Worm (Caenorhabditis elegans) whole organism, L2 larva: Measurements from ENCODE around the gene K08B5.1.

Experiments
- C34F6.9 ChIP-seq: fragments of 150-350 bp; optimal IDR thresholded peaks from 2 replicates; lab custom pipeline; 2014; ENCODE audit warnings: missing biosample characterization, missing genetic modification characterization
- F13H6.1 ChIP-seq: sonication (generic microtip); optimal IDR thresholded peaks from 2 replicates; lab custom pipeline; 2016; ENCODE audit warnings: missing genetic modification characterization, missing compliant biosample characterization
- R02D3.7 ChIP-seq: fragments of 150-350 bp; optimal IDR thresholded peaks from 2 replicates; lab custom pipeline; 2014; ENCODE audit warnings: missing biosample characterization, missing genetic modification characterization
- ZK546.5 ChIP-seq: sonication (generic microtip); optimal IDR thresholded peaks from 2 replicates; lab custom pipeline; 2017; ENCODE audit warnings: missing biosample characterization, missing genetic modification characterization
- alr-1 ChIP-seq: fragments of 150-350 bp; optimal IDR thresholded peaks from 2 replicates; lab custom pipeline; 2014; ENCODE audit warnings: missing biosample characterization, missing genetic modification characterization
- aly-2 ChIP-seq: fragments of 150-350 bp; optimal IDR thresholded peaks from 2 replicates; lab custom pipeline; 2014; ENCODE audit warnings: missing biosample characterization, missing genetic modification characterization
- ama-1 ChIP-seq: fragments of 150-350 bp; optimal IDR thresholded peaks from 2 replicates; lab custom pipeline; 2018; ENCODE audit warnings: inconsistent platforms
- blmp-1 ChIP-seq: sonication (generic microtip); optimal IDR thresholded peaks from 2 replicates; lab custom pipeline; 2017; ENCODE audit warnings: missing genetic modification characterization, mild to moderate bottlenecking, missing compliant biosample characterization, antibody characterized with exemption, moderate library complexity; ENCODE audit not compliant: insufficient read depth
- ceh-16 ChIP-seq: fragments of 150-350 bp; optimal IDR thresholded peaks from 2 replicates; lab custom pipeline; 2014; ENCODE audit warnings: missing biosample characterization, missing genetic modification characterization
- ceh-82 ChIP-seq: fragments of 150-350 bp; optimal IDR thresholded peaks from 2 replicates; lab custom pipeline; 2014; ENCODE audit warnings: missing biosample characterization, missing genetic modification characterization
- crh-2 ChIP-seq: sonication (generic microtip); optimal IDR thresholded peaks from 2 replicates; lab custom pipeline; 2017; ENCODE audit warnings: missing biosample characterization, missing genetic modification characterization
- dmd-4 ChIP-seq: sonication (generic microtip); optimal IDR thresholded peaks from 2 replicates; lab custom pipeline; 2017; ENCODE audit warnings: missing biosample characterization, missing genetic modification characterization
- egl-27 ChIP-seq: sonication (generic microtip); optimal IDR thresholded peaks from 3 replicates; lab custom pipeline; 2017; ENCODE audit warnings: missing biosample characterization, missing genetic modification reagents, missing genetic modification characterization
- elt-1 ChIP-seq: fragments of 150-350 bp; optimal IDR thresholded peaks from 2 replicates; lab custom pipeline; 2014; ENCODE audit warnings: missing biosample characterization, missing genetic modification characterization
- elt-3 ChIP-seq: sonication (generic microtip); optimal IDR thresholded peaks from 2 replicates; lab custom pipeline; 2017; ENCODE audit warnings: missing biosample characterization, missing genetic modification characterization
- fos-1 ChIP-seq: fragments of 150-350 bp; optimal IDR thresholded peaks from 2 replicates; lab custom pipeline; 2014; ENCODE audit warnings: missing biosample characterization, missing genetic modification characterization
- gmeb-1 ChIP-seq: fragments of 150-350 bp; optimal IDR thresholded peaks from 2 replicates; lab custom pipeline; 2014; ENCODE audit warnings: missing biosample characterization, missing genetic modification characterization
- lin-11 ChIP-seq: fragments of 150-350 bp; sonication (generic microtip); optimal IDR thresholded peaks from 2 replicates; lab custom pipeline; 2014; ENCODE audit warnings: missing biosample characterization, missing genetic modification characterization, inconsistent platforms, mixed read lengths
- lin-13 ChIP-seq: fragments of 150-350 bp; optimal IDR thresholded peaks from 2 replicates; lab custom pipeline; 2014; ENCODE audit warnings: missing biosample characterization, missing genetic modification reagents, missing genetic modification characterization
- lsy-2 ChIP-seq, 2 experiments: fragments of 150-350 bp in 1 of 2; sonication (generic microtip) in 1 of 2; optimal IDR thresholded peaks; 2 replicates each; lab custom pipeline; 2014 to 2017; ENCODE audit warnings: missing biosample characterization in 2 of 2, missing genetic modification characterization in 2 of 2
- mab-5 ChIP-seq: fragments of 150-350 bp; optimal IDR thresholded peaks from 2 replicates; lab custom pipeline; 2014; ENCODE audit warnings: missing biosample characterization, missing genetic modification characterization
- mbf-1 ChIP-seq: sonication (generic microtip); optimal IDR thresholded peaks from 2 replicates; lab custom pipeline; 2017; ENCODE audit warnings: missing biosample characterization, missing genetic modification characterization
- mdl-1 ChIP-seq, 2 experiments: fragments of 150-350 bp in 1 of 2; sonication (generic microtip) in 1 of 2; optimal IDR thresholded peaks; 2 replicates each; lab custom pipeline; 2017; ENCODE audit warnings: missing biosample characterization in 2 of 2, missing genetic modification characterization in 2 of 2
- nhr-10 ChIP-seq: sonication (generic microtip); optimal IDR thresholded peaks from 2 replicates; lab custom pipeline; 2017; ENCODE audit warnings: missing biosample characterization, missing genetic modification characterization
- nhr-11 ChIP-seq: fragments of 150-350 bp; optimal IDR thresholded peaks from 2 replicates; lab custom pipeline; 2014; ENCODE audit warnings: missing biosample characterization, missing genetic modification characterization
- nhr-12 ChIP-seq: fragments of 150-350 bp; optimal IDR thresholded peaks from 2 replicates; lab custom pipeline; 2014; ENCODE audit warnings: missing biosample characterization, missing genetic modification characterization
- nhr-129 ChIP-seq: fragments of 150-350 bp; optimal IDR thresholded peaks from 2 replicates; lab custom pipeline; 2014; ENCODE audit warnings: missing biosample characterization, missing genetic modification characterization
- nhr-21 ChIP-seq: fragments of 150-350 bp; optimal IDR thresholded peaks from 2 replicates; lab custom pipeline; 2014; ENCODE audit warnings: missing biosample characterization, missing genetic modification characterization
- nhr-23 ChIP-seq: fragments of 150-350 bp; optimal IDR thresholded peaks from 2 replicates; lab custom pipeline; 2014; ENCODE audit warnings: missing biosample characterization, missing genetic modification reagents, missing genetic modification characterization
- nhr-237 ChIP-seq: fragments of 150-350 bp; optimal IDR thresholded peaks from 2 replicates; lab custom pipeline; 2014; ENCODE audit warnings: missing biosample characterization, missing genetic modification characterization
- nhr-25 ChIP-seq: fragments of 150-350 bp; sonication (generic microtip); optimal IDR thresholded peaks from 3 replicates; lab custom pipeline; 2014; ENCODE audit warnings: missing biosample characterization, missing genetic modification characterization
- nhr-6 ChIP-seq: fragments of 150-350 bp; optimal IDR thresholded peaks from 2 replicates; lab custom pipeline; 2014; ENCODE audit warnings: missing biosample characterization, missing genetic modification characterization
- nhr-77 ChIP-seq: fragments of 150-350 bp; optimal IDR thresholded peaks from 2 replicates; lab custom pipeline; 2014; ENCODE audit warnings: missing biosample characterization, missing genetic modification characterization
- peb-1 ChIP-seq: fragments of 150-350 bp; optimal IDR thresholded peaks from 2 replicates; lab custom pipeline; 2014; ENCODE audit warnings: missing biosample characterization, missing genetic modification characterization
- sem-4 ChIP-seq: fragments of 150-350 bp; optimal IDR thresholded peaks from 2 replicates; lab custom pipeline; 2014; ENCODE audit warnings: missing biosample characterization, missing genetic modification reagents, missing genetic modification characterization
- skn-1 ChIP-seq: sonication (generic microtip); optimal IDR thresholded peaks from 2 replicates; lab custom pipeline; 2017; ENCODE audit warnings: missing biosample characterization, missing genetic modification characterization
- sma-3 ChIP-seq: sonication (generic microtip); optimal IDR thresholded peaks from 2 replicates; lab custom pipeline; 2016; ENCODE audit warnings: missing genetic modification reagents, missing genetic modification characterization, missing compliant biosample characterization
- sma-9 ChIP-seq, 2 experiments: fragments of 150-350 bp in 1 of 2; sonication (generic microtip) in 1 of 2; optimal IDR thresholded peaks; 2 replicates each; lab custom pipeline; 2014 to 2016; ENCODE audit warnings: missing genetic modification characterization in 2 of 2, mild to moderate bottlenecking in 1 of 2, missing biosample characterization in 1 of 2, missing compliant biosample characterization in 1 of 2, missing genetic modification reagents in 1 of 2, moderate library complexity in 1 of 2
- snpc-4 ChIP-seq: fragments of 150-350 bp; optimal IDR thresholded peaks from 2 replicates; lab custom pipeline; 2014; ENCODE audit warnings: missing biosample characterization, missing genetic modification characterization
- unc-39 ChIP-seq: fragments of 150-350 bp; optimal IDR thresholded peaks from 2 replicates; lab custom pipeline; 2014; ENCODE audit warnings: missing biosample characterization, missing genetic modification characterization
- unc-55 ChIP-seq: fragments of 150-350 bp; sonication (generic microtip); optimal IDR thresholded peaks from 3 replicates; lab custom pipeline; 2014; ENCODE audit warnings: missing biosample characterization, missing genetic modification reagents, missing genetic modification characterization
- unc-62 ChIP-seq: fragments of 150-350 bp; optimal IDR thresholded peaks from 2 replicates; lab custom pipeline; 2014; ENCODE audit warnings: missing biosample characterization, missing genetic modification reagents, missing genetic modification characterization
- zag-1 ChIP-seq: fragments of 150-350 bp; optimal IDR thresholded peaks from 2 replicates; lab custom pipeline; 2014; ENCODE audit warnings: missing biosample characterization, missing genetic modification characterization
- ztf-1 ChIP-seq: fragments of 200-800 bp; sonication (Bioruptor generic); conservative IDR thresholded peaks from 2 replicates; pipeline ENCODE4 v1.3.6; 2022; ENCODE audit warnings: missing genetic modification characterization, missing compliant biosample characterization
- ztf-4 ChIP-seq: fragments of 150-350 bp; optimal IDR thresholded peaks from 2 replicates; lab custom pipeline; 2014; ENCODE audit warnings: missing biosample characterization, missing genetic modification characterization

K08B5.1 gene

DNA sequence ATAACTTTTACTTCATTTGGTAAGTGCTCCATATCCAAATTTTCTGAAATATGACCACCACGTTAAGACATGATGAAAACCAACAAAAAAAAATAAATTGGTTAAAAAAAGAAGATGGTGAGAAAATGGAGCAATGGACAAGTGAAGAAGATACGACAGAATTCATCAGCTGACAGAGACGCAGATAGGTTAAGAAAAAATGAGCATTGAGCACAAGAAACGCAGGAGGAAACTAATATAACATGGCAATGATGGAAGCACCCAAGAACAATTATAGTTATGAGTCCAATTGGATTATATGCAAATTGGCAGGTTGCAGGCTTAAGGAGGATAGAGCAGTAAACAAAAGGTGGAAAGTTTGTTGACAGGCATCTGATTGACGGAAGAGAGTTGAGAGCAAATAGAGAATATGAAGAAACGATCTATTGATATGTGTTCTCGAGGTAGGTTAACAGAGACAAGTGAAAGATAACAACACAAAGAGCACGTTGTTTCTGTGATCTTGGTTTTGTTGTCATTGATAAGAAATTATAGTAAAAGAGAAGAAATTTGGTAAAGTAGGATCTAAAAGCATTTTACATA lies 4.3 kb upstream of the K08B5.1 start, which contains the start of gene K08B5.2:
K08B5.2 (minus strand) TSS at position 43 of the 582 bp plus-strand sequence.
- TF ChIP-seq nhr-6 (no peak), blmp-1 (tag; lab: Kevin White, UChicago) (no peak), nhr-12 (tag; lab: Kevin White, UChicago) (no peak), unc-55 (peak; percentile 56), unc-62 (GFP tag; lab: Kevin White, UChicago) (no peak), nhr-11 (no peak), lsy-2 (tag; optimal IDR thresholded peaks at IDR 0.05; lab: Kevin White, UChicago) (peak in 1 of 2 experiments; percentile 10), sma-9 (GFP tag; optimal IDR thresholded peaks at IDR 0.05; lab: Kevin White, UChicago) (peak; percentile 23), sma-9 (tag; optimal IDR thresholded peaks at IDR 0.05; lab: Kevin White, UChicago) (no peak), elt-3 (tag; lab: Kevin White, UChicago) (no peak), crh-2 (tag; lab: Kevin White, UChicago) (peak; percentile 18), F13H6.1 (tag; lab: Kevin White, UChicago) (peak; percentile 46), dmd-4 (tag; lab: Kevin White, UChicago) (no peak), nhr-25 (no peak), ceh-82 (tag; lab: Kevin White, UChicago) (no peak), nhr-23 (tag; lab: Kevin White, UChicago) (no peak), nhr-129 (tag; lab: Kevin White, UChicago) (peak; percentile 52), peb-1 (tag; lab: Kevin White, UChicago) (no peak), sma-3 (GFP tag; lab: Kevin White, UChicago) (no peak), C34F6.9 (tag; lab: Kevin White, UChicago) (peak; percentile 39), gmeb-1 (tag; lab: Kevin White, UChicago) (no peak), skn-1 (tag; lab: Kevin White, UChicago) (no peak), mbf-1 (tag; lab: Kevin White, UChicago) (no peak)

DNA sequence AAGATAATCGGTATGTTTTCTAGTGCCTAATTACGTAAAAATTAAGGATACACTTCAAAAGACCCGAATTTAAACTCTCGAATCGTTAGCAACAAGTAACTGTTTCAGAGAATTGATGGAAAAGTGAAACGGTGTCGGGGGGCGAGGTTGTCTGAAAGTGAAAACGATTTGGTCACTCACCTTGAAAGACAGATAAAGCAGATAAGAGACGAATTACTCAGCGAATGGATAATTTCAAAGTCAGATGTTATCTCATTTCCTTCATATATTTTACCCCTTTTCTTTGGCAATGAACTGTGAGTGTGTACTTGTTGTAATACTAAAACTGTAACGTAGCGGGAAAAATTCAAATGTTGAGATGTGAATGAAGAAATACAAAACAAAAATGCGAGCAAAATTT lies 2.5 kb upstream of the K08B5.1 start:
- no peak for TF ChIP-seq gmeb-1 (tag; lab: Kevin White, UChicago)
- TF ChIP-seq mdl-1 (tag; optimal IDR thresholded peaks at IDR 0.05; lab: Kevin White, UChicago), result no peak
- no peak for TF ChIP-seq F13H6.1 (tag; lab: Kevin White, UChicago)
- TF ChIP-seq unc-39 (tag; lab: Kevin White, UChicago), result no peak
- TF ChIP-seq nhr-25, result peak; percentile 76
- TF ChIP-seq sma-3 (GFP tag; lab: Kevin White, UChicago), result peak; percentile 9
- TF ChIP-seq ZK546.5 (tag; lab: Kevin White, UChicago), result no peak
- no peak for TF ChIP-seq nhr-77 (tag; lab: Kevin White, UChicago)
- no peak for TF ChIP-seq nhr-237 (tag; lab: Kevin White, UChicago)
- no peak for TF ChIP-seq R02D3.7
- TF ChIP-seq ztf-1 (GFP tag; lab: Robert Waterston, UW), result no peak
- peak; percentile 86 for TF ChIP-seq ceh-16 (tag; lab: Kevin White, UChicago)
- TF ChIP-seq crh-2 (tag; lab: Kevin White, UChicago), result no peak
- TF ChIP-seq ztf-4 (tag; lab: Kevin White, UChicago), result no peak
- no peak for TF ChIP-seq elt-3 (tag; lab: Kevin White, UChicago)
- no peak for TF ChIP-seq egl-27 (tag; lab: Kevin White, UChicago)
- no peak for TF ChIP-seq nhr-11
- TF ChIP-seq sma-9 (GFP tag; optimal IDR thresholded peaks at IDR 0.05; lab: Kevin White, UChicago), result peak; percentile 70
- TF ChIP-seq sma-9 (tag; optimal IDR thresholded peaks at IDR 0.05; lab: Kevin White, UChicago), result no peak
- no peak for TF ChIP-seq mab-5 (tag; lab: Kevin White, UChicago)
- no peak for TF ChIP-seq unc-62 (GFP tag; lab: Kevin White, UChicago)
- no peak for TF ChIP-seq alr-1 (tag; lab: Kevin White, UChicago)
- no peak for TF ChIP-seq lin-13
- no peak for TF ChIP-seq sem-4 (tag; lab: Kevin White, UChicago)
- no peak for TF ChIP-seq unc-55
- no peak for TF ChIP-seq nhr-21
- peak; percentile 99 for TF ChIP-seq blmp-1 (tag; lab: Kevin White, UChicago)
- TF ChIP-seq elt-1 (tag; lab: Kevin White, UChicago), result peak; percentile 83
- no peak for TF ChIP-seq skn-1 (tag; lab: Kevin White, UChicago)
- TF ChIP-seq nhr-12 (tag; lab: Kevin White, UChicago), result no peak
- no peak for TF ChIP-seq nhr-23 (tag; lab: Kevin White, UChicago)
- TF ChIP-seq nhr-10 (tag; lab: Kevin White, UChicago), result no peak
- no peak for TF ChIP-seq C34F6.9 (tag; lab: Kevin White, UChicago)
- TF ChIP-seq dmd-4 (tag; lab: Kevin White, UChicago), result no peak
- no peak for TF ChIP-seq peb-1 (tag; lab: Kevin White, UChicago)
- TF ChIP-seq lsy-2 (tag; optimal IDR thresholded peaks at IDR 0.05; lab: Kevin White, UChicago), result no peak
- TF ChIP-seq snpc-4 (tag; lab: Kevin White, UChicago), result no peak
- no peak for TF ChIP-seq nhr-6
- no peak for TF ChIP-seq ama-1
- no peak for TF ChIP-seq fos-1
- TF ChIP-seq aly-2 (tag; lab: Kevin White, UChicago), result no peak
- TF ChIP-seq zag-1, result no peak
- TF ChIP-seq lin-11 (tag; lab: Kevin White, UChicago), result no peak
